Fruit fly (Drosophila melanogaster): Measurements from ENCODE around the gene CG15385.

The CG15385 gene

dm6 chr2L:2177969-2178809, 34.2 kb downstream of the CG15385 start, which contains the start of gene aop (continued):
- TF ChIP-seq Dll (GFP tag; IDR thresholded peaks at IDR 0.05; ENCODE audit: partially characterized antibody) (0 out of 4 replicates have a peak, but pooled peaks have one; percentile 22), unc-4 (GFP tag; IDR thresholded peaks at IDR 0.05; ENCODE audit: partially characterized antibody) (0 out of 2 replicates have a peak, but pooled peaks have one; percentile 27), CG7786 (GFP tag; optimal IDR thresholded peaks at IDR 0.05) (no peak), CG16813 (GFP tag; IDR thresholded peaks at IDR 0.05; ENCODE audit: partially characterized antibody) (no peak; the same call in 2 of the 3 replicates), ems (GFP tag; optimal IDR thresholded peaks at IDR 0.05) (peak; percentile 7), CG2875 (GFP tag; optimal IDR thresholded peaks at IDR 0.05) (no peak), CG17361 (GFP tag; IDR thresholded peaks at IDR 0.05) (no peak), lbe (GFP tag; optimal IDR thresholded peaks at IDR 0.05) (peak; percentile 3), Deaf1 (tag; optimal IDR thresholded peaks at IDR 0.05) (peak; percentile 88), CG18619 (GFP tag; optimal IDR thresholded peaks at IDR 0.05) (peak; percentile 20), jigr1 (GFP tag; IDR thresholded peaks at IDR 0.05) (no peak), dati (GFP tag; IDR thresholded peaks at IDR 0.05) (no peak), row (GFP tag; IDR thresholded peaks at IDR 0.05) (peak; percentile 23; the same call in 1 of the 3 replicates), CG12744 (GFP tag; optimal IDR thresholded peaks at IDR 0.05) (no peak), CG12769 (tag; optimal IDR thresholded peaks at IDR 0.05) (peak; percentile 38), cato (GFP tag; optimal IDR thresholded peaks at IDR 0.05; ENCODE audit: borderline replicate concordance) (no peak), chm (GFP tag; IDR thresholded peaks at IDR 0.05) (peak; percentile 60), HHEX (GFP tag; optimal IDR thresholded peaks at IDR 0.05) (no peak), Lhr (GFP tag; optimal IDR thresholded peaks at IDR 0.05) (no peak), CG2712 (tag; optimal IDR thresholded peaks at IDR 0.05) (peak; percentile 47), CG1529 (GFP tag; optimal IDR thresholded peaks at IDR 0.05) (peak; percentile 9), Abd-B (GFP tag; optimal IDR thresholded peaks at IDR 0.05) (no peak), da (GFP tag; optimal IDR thresholded peaks at IDR 0.05) (no peak), Camta (GFP tag; optimal IDR thresholded peaks at IDR 0.05) (no peak), CG7839 (tag; optimal IDR thresholded peaks at IDR 0.05) (peak; percentile 21), TFAM (GFP tag; optimal IDR thresholded peaks at IDR 0.05) (no peak), nom (GFP tag; optimal IDR thresholded peaks at IDR 0.05) (peak; percentile 46), Vsx1 (GFP tag; optimal IDR thresholded peaks at IDR 0.05) (peak; percentile 44), CG18476 (GFP tag; optimal IDR thresholded peaks at IDR 0.05) (no peak), hkb (optimal IDR thresholded peaks at IDR 0.05) (no peak), hkb (GFP tag; IDR thresholded peaks at IDR 0.05) (no peak), zen2 (GFP tag; IDR thresholded peaks at IDR 0.05; ENCODE audit: partially characterized antibody) (no peak), tll (GFP tag; optimal IDR thresholded peaks at IDR 0.05) (peak in 1 of 2 experiments; percentile 77), Drgx (GFP tag; IDR thresholded peaks at IDR 0.05) (no peak; the same call in 1 of the 2 replicates), CG8281 (tag; optimal IDR thresholded peaks at IDR 0.05) (no peak), zfh1 (GFP tag; IDR thresholded peaks at IDR 0.05) (0 out of 3 replicates have a peak, but pooled peaks have one; percentile 48), CG10543 (GFP tag; optimal IDR thresholded peaks at IDR 0.05) (peak; percentile 46), CG7372 (GFP tag; IDR thresholded peaks at IDR 0.05) (no peak), CG15073 (GFP tag; optimal IDR thresholded peaks at IDR 0.05) (no peak), CG15479 (GFP tag; optimal IDR thresholded peaks at IDR 0.05) (peak; percentile 97), Dip2 (GFP tag; IDR thresholded peaks at IDR 0.05) (no peak), Bdp1 (GFP tag; optimal IDR thresholded peaks at IDR 0.05) (peak; percentile 34), p53 (GFP tag; optimal IDR thresholded peaks at IDR 0.05) (peak; percentile 98), wdn (GFP tag; IDR thresholded peaks at IDR 0.05) (no peak), bigmax (GFP tag; optimal IDR thresholded peaks at IDR 0.05) (no peak), CG15269 (tag; optimal IDR thresholded peaks at IDR 0.05) (peak; percentile 23), CG13624 (GFP tag; optimal IDR thresholded peaks at IDR 0.05) (peak; percentile 15), CG10565 (GFP tag; optimal IDR thresholded peaks at IDR 0.05) (no peak)
